Worm (Caenorhabditis elegans): Measurements from ENCODE around the gene srr-7.

DNA sequence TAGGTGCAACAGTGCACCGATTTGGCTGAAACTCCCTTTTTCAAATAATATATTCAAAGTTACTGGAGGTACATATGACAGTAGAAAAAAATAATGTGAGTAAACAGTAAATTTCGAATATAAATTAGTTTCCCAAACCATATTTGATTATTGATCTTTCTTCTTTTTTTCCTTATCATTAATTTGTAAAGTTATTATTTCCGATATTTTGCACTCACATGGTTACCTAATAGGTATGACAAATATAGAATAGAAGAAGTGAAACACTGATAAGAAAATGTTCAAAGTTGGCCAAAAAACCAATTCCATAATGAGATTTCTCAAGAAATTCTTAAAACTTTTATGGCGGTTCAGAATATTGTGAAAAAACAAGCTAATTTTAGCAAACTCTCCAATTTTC, 11.8 kb downstream of the srr-7 start:
- no peak for TF ChIP-seq dpl-1 (GFP tag; optimal IDR thresholded peaks at IDR 0.05)
- no peak for TF ChIP-seq snpc-4 (tag; optimal IDR thresholded peaks at IDR 0.05)
- no peak for TF ChIP-seq zip-4 (GFP tag; optimal IDR thresholded peaks at IDR 0.05)
- no peak for TF ChIP-seq elt-3 (tag; optimal IDR thresholded peaks at IDR 0.05)
- no peak for TF ChIP-seq nhr-47 (tag; optimal IDR thresholded peaks at IDR 0.05)
- TF ChIP-seq lin-39 (tag; optimal IDR thresholded peaks at IDR 0.05) = no peak
